Worm (Caenorhabditis elegans): Measurements from ENCODE around the gene npr-9.

npr-9 gene

ce11 chrX:11340478-11340877 is 11.0 kb downstream of the npr-9 start:
- TF ChIP-seq C08G9.2 (tag; optimal IDR thresholded peaks at IDR 0.05) (no peak), ceh-24 (tag; optimal IDR thresholded peaks at IDR 0.05) (no peak), zip-5 (tag; optimal IDR thresholded peaks at IDR 0.05) (no peak), ceh-30 (tag; optimal IDR thresholded peaks at IDR 0.05) (no peak), hlh-15 (tag; optimal IDR thresholded peaks at IDR 0.05) (no peak), ceh-22 (tag; optimal IDR thresholded peaks at IDR 0.05) (no peak), ceh-6 (GFP tag; optimal IDR thresholded peaks at IDR 0.05) (no peak), sox-4 (tag; optimal IDR thresholded peaks at IDR 0.05) (no peak)

DNA sequence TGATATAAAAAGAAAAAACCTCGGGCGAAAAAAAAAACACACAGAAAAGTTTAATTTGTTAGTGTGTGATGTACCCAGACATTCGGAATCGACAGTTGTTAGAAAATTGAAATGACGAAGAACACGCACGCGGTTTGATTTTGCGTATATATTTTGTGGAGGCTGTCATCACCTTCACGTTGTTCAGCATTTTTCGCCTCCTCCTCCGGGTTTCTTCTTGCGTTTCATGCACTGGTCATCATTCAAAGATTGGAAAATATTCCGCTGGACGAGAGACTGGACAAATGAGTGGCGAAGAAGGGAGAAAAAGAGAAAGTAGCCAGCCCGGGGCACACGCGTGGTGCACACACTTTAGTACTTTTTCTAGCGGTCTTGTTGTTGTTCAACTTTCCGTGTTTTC is 15.4 kb downstream of the npr-9 start:
- TF ChIP-seq tbx-2 (tag; optimal IDR thresholded peaks at IDR 0.05) (no peak), mec-3 (tag; optimal IDR thresholded peaks at IDR 0.05; ENCODE audit: borderline replicate concordance) (no peak), lin-11 (tag; optimal IDR thresholded peaks at IDR 0.05) (no peak), hlh-8 (tag; optimal IDR thresholded peaks at IDR 0.05) (no peak), dve-1 (tag; optimal IDR thresholded peaks at IDR 0.05) (no peak), pag-3 (tag; optimal IDR thresholded peaks at IDR 0.05; ENCODE audit: borderline replicate concordance) (no peak), odd-2 (tag; optimal IDR thresholded peaks at IDR 0.05) (no peak), sdc-2 (tag; optimal IDR thresholded peaks at IDR 0.05) (no peak), unc-55 (GFP tag; optimal IDR thresholded peaks at IDR 0.05) (no peak), sox-2 (GFP tag; IDR thresholded peaks at IDR 0.05) (no peak)

- TF ChIP-seq pha-2 (tag; optimal IDR thresholded peaks at IDR 0.05) = no peak
- no peak for TF ChIP-seq lin-11 (tag; optimal IDR thresholded peaks at IDR 0.05)
- no peak for TF ChIP-seq pqm-1 (tag; optimal IDR thresholded peaks at IDR 0.05)
- no peak for TF ChIP-seq K09A11.1 (tag; optimal IDR thresholded peaks at IDR 0.05; ENCODE audit: insufficient read depth)
- peak; percentile 71 for TF ChIP-seq unc-42 (tag; optimal IDR thresholded peaks at IDR 0.05)
- TF ChIP-seq ama-1 (optimal IDR thresholded peaks at IDR 0.05) = no peak
- no peak for TF ChIP-seq ceh-18 (tag; optimal IDR thresholded peaks at IDR 0.05)
Measured at ce11 chrX:11345471-11345870, 15.9 kb downstream of the npr-9 start.

- TF ChIP-seq F13H6.1 (tag; optimal IDR thresholded peaks at IDR 0.05) (no peak), ceh-34 (tag; optimal IDR thresholded peaks at IDR 0.05) (no peak), Y22D7AL.16 (tag; optimal IDR thresholded peaks at IDR 0.05) (no peak), unc-55 (GFP tag; optimal IDR thresholded peaks at IDR 0.05) (no peak), ceh-24 (tag; optimal IDR thresholded peaks at IDR 0.05) (no peak), ama-1 (optimal IDR thresholded peaks at IDR 0.05) (no peak), pat-9 (tag; optimal IDR thresholded peaks at IDR 0.05) (no peak), K02D7.2 (tag; optimal IDR thresholded peaks at IDR 0.05) (no peak), nhr-11 (tag; optimal IDR thresholded peaks at IDR 0.05) (no peak), lim-6 (tag; optimal IDR thresholded peaks at IDR 0.05) (no peak), elt-4 (tag; optimal IDR thresholded peaks at IDR 0.05) (no peak), ceh-14 (tag; optimal IDR thresholded peaks at IDR 0.05) (no peak), ceh-18 (tag; optimal IDR thresholded peaks at IDR 0.05) (no peak), eyg-1 (tag; optimal IDR thresholded peaks at IDR 0.05) (no peak), pax-1 (tag; optimal IDR thresholded peaks at IDR 0.05) (no peak), ets-4 (tag; optimal IDR thresholded peaks at IDR 0.05) (no peak)
Measured at ce11 chrX:11346155-11346554, 16.6 kb downstream of the npr-9 start, which contains the start of gene oct-2. TSS of gene oct-2 (plus strand) at chrX:11346455.

- TF ChIP-seq dve-1 (tag; optimal IDR thresholded peaks at IDR 0.05) (no peak), rnt-1 (tag; optimal IDR thresholded peaks at IDR 0.05) (no peak), ztf-16 (tag; optimal IDR thresholded peaks at IDR 0.05) (no peak), ets-4 (tag; optimal IDR thresholded peaks at IDR 0.05) (no peak), dmd-4 (tag; optimal IDR thresholded peaks at IDR 0.05; ENCODE audit: borderline replicate concordance) (no peak), lin-11 (tag; optimal IDR thresholded peaks at IDR 0.05) (no peak), K09A11.1 (tag; optimal IDR thresholded peaks at IDR 0.05; ENCODE audit: insufficient read depth) (no peak), hlh-15 (tag; optimal IDR thresholded peaks at IDR 0.05) (no peak)
Measured at ce11 chrX:11351288-11351687, 21.8 kb downstream of the npr-9 start.

All from whole organism, late embryonic.